Fruit fly (Drosophila melanogaster): ENCODE measurements around the gene Spn28F.
A peak's percentile ranks its signal among the peaks of the same experiment; 100 is the strongest.

The Spn28F gene

DNA sequence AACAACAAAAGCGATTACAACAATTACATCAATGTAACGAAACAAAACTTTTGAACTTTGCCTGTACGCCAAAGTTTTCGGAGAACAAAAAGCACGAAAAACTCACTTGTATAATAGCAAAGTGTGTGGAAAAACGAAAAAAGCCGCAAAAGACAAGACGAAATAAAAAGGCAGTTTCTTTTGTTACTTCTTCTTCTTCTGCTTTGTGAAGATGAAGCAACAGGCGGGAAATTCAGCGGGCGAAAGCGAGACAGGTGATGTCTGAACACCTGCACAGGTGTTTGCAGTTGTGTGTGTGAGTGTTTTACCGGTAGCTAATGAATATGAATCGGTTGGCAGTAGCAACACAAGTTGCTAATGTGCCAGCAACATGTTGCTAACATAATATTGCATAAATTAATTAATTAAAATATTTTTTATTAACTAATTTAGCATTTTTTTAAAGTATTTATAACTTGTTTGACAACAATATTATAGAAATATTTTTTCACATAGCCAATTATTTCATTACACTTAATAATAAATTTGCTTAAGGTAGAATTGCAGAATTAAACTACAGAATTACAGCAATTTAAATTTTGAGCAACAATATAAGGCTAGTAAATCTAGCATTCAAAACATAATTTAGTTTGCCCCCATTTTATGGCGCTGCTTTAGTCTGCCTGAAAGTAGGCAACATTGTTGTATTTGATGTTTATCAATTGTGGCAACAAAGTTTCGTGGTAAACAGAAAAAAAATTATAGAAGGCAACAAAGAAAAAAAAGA, 25.3 kb upstream of the Spn28F start:
- TF ChIP-seq CG12769 (tag; optimal IDR thresholded peaks at IDR 0.05) (peak; percentile 26), CG8924 (tag; optimal IDR thresholded peaks at IDR 0.05) (peak; percentile 3), CG12155 (GFP tag; optimal IDR thresholded peaks at IDR 0.05) (no peak), CG17385 (GFP tag; optimal IDR thresholded peaks at IDR 0.05) (peak; percentile 93), CG2199 (GFP tag; IDR thresholded peaks at IDR 0.05) (peak; percentile 7; the same call in 1 of the 3 replicates), cg (GFP tag; optimal IDR thresholded peaks at IDR 0.05) (peak; percentile 84), HLHmδ (GFP tag; optimal IDR thresholded peaks at IDR 0.05) (no peak), pros (GFP tag; optimal IDR thresholded peaks at IDR 0.05) (peak; percentile 86), esg (GFP tag; conservative IDR thresholded peaks at IDR 0.05) (peak; percentile 29; the same call in 1 of the 2 replicates), vvl (GFP tag; IDR thresholded peaks at IDR 0.05) (peak; percentile 80; the same call in 1 of the 2 replicates), Awh (GFP tag; IDR thresholded peaks at IDR 0.05) (0 out of 2 replicates have a peak, but pooled peaks have one; percentile 36), CG10321 (GFP tag; IDR thresholded peaks at IDR 0.05) (peak; percentile 63), CG6654 (GFP tag; optimal IDR thresholded peaks at IDR 0.05) (no peak), Rfx (GFP tag; IDR thresholded peaks at IDR 0.05) (no peak; the same call in 1 of the 2 replicates), Pdp1 (GFP tag; optimal IDR thresholded peaks at IDR 0.05) (peak in 1 of 2 experiments; percentile 75), az2 (GFP tag; optimal IDR thresholded peaks at IDR 0.05) (no peak), CG12659 (GFP tag; optimal IDR thresholded peaks at IDR 0.05) (no peak), CG30403 (GFP tag; optimal IDR thresholded peaks at IDR 0.05) (no peak), nom (GFP tag; optimal IDR thresholded peaks at IDR 0.05) (peak; percentile 6), zen (tag; optimal IDR thresholded peaks at IDR 0.05) (peak; percentile 21), Vsx1 (GFP tag; optimal IDR thresholded peaks at IDR 0.05) (peak; percentile 18), eve (GFP tag; optimal IDR thresholded peaks at IDR 0.05) (peak in 1 of 2 experiments; percentile 66), psq (GFP tag; optimal IDR thresholded peaks at IDR 0.05) (peak; percentile 24), Dip2 (GFP tag; IDR thresholded peaks at IDR 0.05) (no peak), sisA (GFP tag; IDR thresholded peaks at IDR 0.05) (no peak), D19A (tag; optimal IDR thresholded peaks at IDR 0.05) (peak; percentile 6), CG12104 (GFP tag; optimal IDR thresholded peaks at IDR 0.05) (no peak), scrt (GFP tag; optimal IDR thresholded peaks at IDR 0.05) (peak; percentile 79), kah (GFP tag; optimal IDR thresholded peaks at IDR 0.05) (peak; percentile 12), abd-A (tag; optimal IDR thresholded peaks at IDR 0.05) (peak; percentile 63), Meics (GFP tag; optimal IDR thresholded peaks at IDR 0.05) (no peak), Drgx (GFP tag; IDR thresholded peaks at IDR 0.05) (no peak), chinmo (GFP tag; IDR thresholded peaks at IDR 0.05; ENCODE audit: partially characterized antibody) (peak; percentile 82), CG11504 (tag; optimal IDR thresholded peaks at IDR 0.05) (peak; percentile 99), ac (GFP tag; optimal IDR thresholded peaks at IDR 0.05) (peak; percentile 92)

DNA sequence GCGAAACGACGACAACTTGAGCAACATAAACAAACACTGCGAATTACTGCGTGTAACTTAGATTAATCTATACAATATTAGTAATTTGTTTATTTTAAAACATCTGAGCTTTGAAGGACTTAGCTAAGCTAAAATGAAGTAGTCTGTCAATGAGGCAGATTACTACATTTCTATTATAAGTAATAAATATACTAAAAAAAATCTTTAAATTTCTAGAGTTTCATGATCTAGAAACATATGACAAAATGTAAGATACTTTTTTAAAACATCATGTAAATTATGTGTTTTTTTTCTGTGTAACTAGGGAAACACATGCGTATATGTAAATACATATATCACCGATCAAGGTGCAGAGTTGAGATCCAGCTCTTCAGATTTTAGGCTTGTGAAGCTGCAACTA, 24.5 kb upstream of the Spn28F start:
- TF ChIP-seq CG9932 (GFP tag; IDR thresholded peaks at IDR 0.05): no peak
- peak; percentile 66 for TF ChIP-seq nerfin-1 (tag; optimal IDR thresholded peaks at IDR 0.05)
- no peak for TF ChIP-seq Myb (GFP tag; optimal IDR thresholded peaks at IDR 0.05)
- TF ChIP-seq lbe (GFP tag; optimal IDR thresholded peaks at IDR 0.05): no peak
- no peak for TF ChIP-seq CG6791 (GFP tag; IDR thresholded peaks at IDR 0.05; ENCODE audit: partially characterized antibody)
- TF ChIP-seq Adf1 (GFP tag; IDR thresholded peaks at IDR 0.05): no peak
- TF ChIP-seq gt (GFP tag; IDR thresholded peaks at IDR 0.05): no peak
- TF ChIP-seq amos (GFP tag; IDR thresholded peaks at IDR 0.05; ENCODE audit: partially characterized antibody): no peak
- no peak for TF ChIP-seq wek (GFP tag; optimal IDR thresholded peaks at IDR 0.05)
- TF ChIP-seq ara (GFP tag; IDR thresholded peaks at IDR 0.05): no peak
- no peak for TF ChIP-seq CG11398 (GFP tag; optimal IDR thresholded peaks at IDR 0.05)
- no peak for TF ChIP-seq Hsf (GFP tag; optimal IDR thresholded peaks at IDR 0.05)
- TF ChIP-seq CG1602 (GFP tag; optimal IDR thresholded peaks at IDR 0.05): peak; percentile 17
- peak; percentile 6 for TF ChIP-seq CG1529 (GFP tag; optimal IDR thresholded peaks at IDR 0.05)
- TF ChIP-seq CG8290 (GFP tag; optimal IDR thresholded peaks at IDR 0.05): no peak
- no peak for TF ChIP-seq CG8290 (tag; optimal IDR thresholded peaks at IDR 0.05)
- peak; percentile 66 for TF ChIP-seq vvl (GFP tag; IDR thresholded peaks at IDR 0.05)
